Fruit fly (Drosophila melanogaster) whole organism, wandering third instar larva: ENCODE data around the gene lectin-29Ca.

ENCODE experiments used
- Hr78 ChIP-seq: fragments of >200 bp; optimal IDR thresholded peaks from 2 replicates; lab custom pipeline; 2017; ENCODE audit warnings: missing biosample characterization, missing genetic modification characterization
- Rel ChIP-seq, 2 experiments: fragments of 200-800 bp; sonication (Bioruptor generic) in 1 of 2; optimal IDR thresholded peaks; 2 replicates in 1 of 2; 3 replicates in 1 of 2; lab custom pipeline; 2016 to 2019; ENCODE audit warnings: mild to moderate bottlenecking in 2 of 2, missing biosample characterization in 2 of 2, missing genetic modification characterization in 2 of 2, moderate library complexity in 1 of 2
- Vsx2 ChIP-seq: fragments of 200-300, 225-300 bp; sonication (Bioruptor generic); optimal IDR thresholded peaks from 2 replicates; lab custom pipeline; 2018; ENCODE audit warnings: missing biosample characterization, missing genetic modification characterization; ENCODE audit not compliant: partially characterized antibody
- dsf ChIP-seq: sonication (Bioruptor generic); optimal IDR thresholded peaks from 2 replicates; lab custom pipeline; 2016; ENCODE audit warnings: missing biosample characterization, missing genetic modification characterization, borderline replicate concordance
- pan ChIP-seq: fragments of >200 bp; optimal IDR thresholded peaks from 2 replicates; lab custom pipeline; 2017
- psq ChIP-seq: fragments of 200-800 bp; sonication (Bioruptor generic); optimal IDR thresholded peaks from 3 replicates; lab custom pipeline; 2017; ENCODE audit warnings: missing biosample characterization, mild to moderate bottlenecking, missing genetic modification characterization, moderate library complexity

DNA sequence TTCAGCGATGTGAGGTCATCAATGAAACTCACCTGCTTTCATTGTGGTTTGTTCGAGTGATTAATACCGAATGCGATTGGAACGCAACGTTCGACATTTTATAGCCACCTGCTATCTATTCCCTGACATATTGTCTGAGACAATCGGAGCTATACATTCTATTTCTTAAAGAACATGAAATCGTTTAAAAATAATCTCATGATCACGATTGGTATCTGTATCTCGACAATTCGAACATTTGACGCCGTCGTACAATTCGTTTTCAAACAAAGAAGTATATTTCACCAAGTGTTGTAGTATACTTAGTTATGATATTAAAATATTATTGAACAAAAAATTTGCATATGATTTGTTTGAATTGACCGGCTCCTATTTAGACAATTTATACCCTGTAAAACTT lies 760 bp upstream of the lectin-29Ca start, which contains the start of gene Peritrophin-15b:
- no peak for TF ChIP-seq Rel (GFP tag; optimal IDR thresholded peaks at IDR 0.05; lab: Kevin White, UChicago)
- TF ChIP-seq Rel (tag; optimal IDR thresholded peaks at IDR 0.05; lab: Kevin White, UChicago), result no peak
- no peak for TF ChIP-seq psq
- TF ChIP-seq pan (lab: Kevin White, UChicago), result no peak
- TF ChIP-seq dsf (GFP tag; lab: Kevin White, UChicago), result no peak
- no peak for TF ChIP-seq Vsx2 (GFP tag; lab: Kevin White, UChicago)
- TF ChIP-seq Hr78 (GFP tag; lab: Kevin White, UChicago), result no peak
